Worm (Caenorhabditis elegans) whole organism, young adult: Measurements from ENCODE around the gene C47G2.4.
A peak's percentile ranks its signal among the peaks of the same experiment; 100 is the strongest.

Experiments
- C17E4.6 ChIP-seq: fragments of 200-800 bp; sonication (Bioruptor generic); IDR thresholded peaks from 2 replicates; pipeline ENCODE4 v1.3.6; 2022; ENCODE audit warnings: missing genetic modification reagents, missing genetic modification characterization, missing compliant biosample characterization
- F55B11.4 ChIP-seq: sonication (generic microtip); optimal IDR thresholded peaks from 2 replicates; lab custom pipeline; 2016; ENCODE audit warnings: missing compliant biosample characterization, missing genetic modification characterization, borderline replicate concordance; ENCODE audit not compliant: insufficient read depth
- F57A8.1 ChIP-seq: fragments of 200-800 bp; sonication (Bioruptor generic); optimal IDR thresholded peaks from 2 replicates; lab custom pipeline; 2018; ENCODE audit warnings: mild to moderate bottlenecking, missing genetic modification characterization, moderate library complexity, missing compliant biosample characterization
- Y53F4B.3 ChIP-seq: fragments of 200-800 bp; sonication (Bioruptor generic); IDR thresholded peaks from 2 replicates; pipeline ENCODE4 v1.3.6; 2022; ENCODE audit warnings: missing genetic modification reagents, missing genetic modification characterization, missing compliant biosample characterization
- Y95B8A.8 ChIP-seq: fragments of 200-800 bp; sonication (Bioruptor generic); IDR thresholded peaks from 2 replicates; pipeline ENCODE4 v1.3.6; 2022; ENCODE audit warnings: missing genetic modification reagents, missing genetic modification characterization, missing compliant biosample characterization
- ama-1 ChIP-seq, 3 experiments: fragments of 150-350 bp in 1 of 3; sonication (generic microtip) in 2 of 3; optimal IDR thresholded peaks; 2 replicates each; lab custom pipeline; 2014 to 2018; ENCODE audit warnings: missing biosample characterization in 2 of 3, missing genetic modification characterization in 2 of 3, missing genetic modification reagents in 2 of 3
- atf-7 ChIP-seq: sonication (generic microtip); optimal IDR thresholded peaks from 2 replicates; lab custom pipeline; 2017; ENCODE audit warnings: mild to moderate bottlenecking, missing genetic modification characterization, missing compliant biosample characterization
- attf-3 ChIP-seq: fragments of 200-800 bp; sonication (Bioruptor generic); conservative IDR thresholded peaks from 2 replicates; pipeline ENCODE4 v1.3.6; 2022; ENCODE audit warnings: missing genetic modification reagents, missing genetic modification characterization, missing compliant biosample characterization
- attf-6 ChIP-seq: fragments of 200-800 bp; sonication (Bioruptor generic); IDR thresholded peaks from 2 replicates; pipeline ENCODE4 v1.3.6; 2022; ENCODE audit warnings: missing genetic modification reagents, missing genetic modification characterization, missing compliant biosample characterization
- ccch-3 ChIP-seq: fragments of 200-800 bp; sonication (Bioruptor generic); optimal IDR thresholded peaks from 2 replicates; lab custom pipeline; 2018; ENCODE audit warnings: mild to moderate bottlenecking, missing genetic modification characterization, missing compliant biosample characterization
- cebp-2 ChIP-seq: fragments of 200-800 bp; sonication (Bioruptor generic); IDR thresholded peaks from 2 replicates; pipeline ENCODE4 v1.3.6; 2022; ENCODE audit warnings: missing genetic modification characterization, missing compliant biosample characterization
- dpl-1 ChIP-seq: fragments of 150-350 bp; optimal IDR thresholded peaks from 2 replicates; lab custom pipeline; 2014; ENCODE audit warnings: missing biosample characterization, missing genetic modification reagents, missing genetic modification characterization
- egl-18 ChIP-seq: fragments of 200-800 bp; sonication (Bioruptor generic); IDR thresholded peaks from 2 replicates; pipeline ENCODE4 v1.3.6; 2022; ENCODE audit warnings: missing genetic modification reagents, missing genetic modification characterization, missing compliant biosample characterization
- egrh-3 ChIP-seq: fragments of 200-800 bp; sonication (Bioruptor generic); IDR thresholded peaks from 2 replicates; pipeline ENCODE4 v1.3.6; 2022; ENCODE audit warnings: missing genetic modification reagents, missing genetic modification characterization, missing compliant biosample characterization
- gei-17 ChIP-seq: fragments of 200-800 bp; sonication (Bioruptor generic); optimal IDR thresholded peaks from 2 replicates; lab custom pipeline; 2018; ENCODE audit warnings: mild to moderate bottlenecking, missing genetic modification characterization, missing compliant biosample characterization
- him-1 ChIP-seq: sonication (generic microtip); optimal IDR thresholded peaks from 2 replicates; lab custom pipeline; 2016; ENCODE audit warnings: missing genotype, missing genetic modification reagents, missing genetic modification characterization, missing compliant biosample characterization
- hmg-1.2 ChIP-seq: fragments of 200-800 bp; sonication (Bioruptor generic); IDR thresholded peaks from 2 replicates; pipeline ENCODE4 v1.3.6; 2022; ENCODE audit warnings: missing genetic modification reagents, missing genetic modification characterization, missing compliant biosample characterization
- let-526 ChIP-seq: fragments of 200-800 bp; sonication (Bioruptor generic); IDR thresholded peaks from 2 replicates; pipeline ENCODE4 v1.3.6; 2022; ENCODE audit warnings: missing genetic modification reagents, missing genetic modification characterization, missing compliant biosample characterization
- lin-35 ChIP-seq, 3 experiments: fragments of 150-350 bp in 2 of 3; sonication (generic microtip) in 1 of 3; optimal IDR thresholded peaks; 2 replicates each; lab custom pipeline; 2014 to 2018; ENCODE audit warnings: missing biosample characterization in 3 of 3, missing genetic modification characterization in 3 of 3, missing genetic modification reagents in 3 of 3
- lin-54 ChIP-seq: fragments of 200-800 bp; sonication (Bioruptor generic); optimal IDR thresholded peaks from 2 replicates; lab custom pipeline; 2018; ENCODE audit warnings: mild to moderate bottlenecking, missing genetic modification characterization, missing compliant biosample characterization
- lir-1 ChIP-seq: fragments of 200-800 bp; sonication (Bioruptor generic); conservative IDR thresholded peaks from 2 replicates; pipeline ENCODE4 v1.3.6; 2022; ENCODE audit warnings: missing genetic modification reagents, missing genetic modification characterization, missing compliant biosample characterization
- lsy-27 ChIP-seq: sonication (generic microtip); optimal IDR thresholded peaks from 2 replicates; lab custom pipeline; 2017; ENCODE audit warnings: missing genetic modification characterization, mild to moderate bottlenecking, missing compliant biosample characterization, antibody characterized with exemption, missing genotype, borderline replicate concordance; ENCODE audit not compliant: insufficient read depth
- mcd-1 ChIP-seq: fragments of 200-800 bp; sonication (Bioruptor generic); IDR thresholded peaks from 2 replicates; pipeline ENCODE4 v1.3.6; 2022; ENCODE audit warnings: missing genetic modification reagents, missing genetic modification characterization, missing compliant biosample characterization
- mes-4 ChIP-seq: sonication (generic microtip); optimal IDR thresholded peaks from 2 replicates; lab custom pipeline; 2016; ENCODE audit warnings: missing genotype, missing genetic modification characterization, missing compliant biosample characterization
- nfya-1 ChIP-seq: sonication (generic microtip); optimal IDR thresholded peaks from 2 replicates; lab custom pipeline; 2017; ENCODE audit warnings: antibody characterized with exemption, missing compliant biosample characterization, missing genetic modification characterization, borderline replicate concordance; ENCODE audit not compliant: insufficient read depth
- nfya-2 ChIP-seq: fragments of 200-800 bp; sonication (Bioruptor generic); IDR thresholded peaks from 2 replicates; pipeline ENCODE4 v1.3.6; 2022; ENCODE audit warnings: missing genetic modification reagents, missing genetic modification characterization, missing compliant biosample characterization
- pbrm-1 ChIP-seq: fragments of 200-800 bp; sonication (Bioruptor generic); IDR thresholded peaks from 2 replicates; pipeline ENCODE4 v1.3.6; 2022; ENCODE audit warnings: missing genetic modification reagents, missing genetic modification characterization, missing compliant biosample characterization
- rec-8 ChIP-seq, 2 experiments: sonication (generic microtip); optimal IDR thresholded peaks; 2 replicates each; lab custom pipeline; 2016; ENCODE audit warnings: mild to moderate bottlenecking in 2 of 2, missing genetic modification characterization in 2 of 2, missing genetic modification reagents in 2 of 2, missing genotype in 2 of 2, missing biosample characterization in 1 of 2, missing compliant biosample characterization in 1 of 2, moderate library complexity in 1 of 2
- repo-1 ChIP-seq: sonication (generic microtip); optimal IDR thresholded peaks from 2 replicates; lab custom pipeline; 2017; ENCODE audit warnings: mild to moderate bottlenecking, missing genetic modification characterization, missing compliant biosample characterization
- sdz-38 ChIP-seq: sonication (generic microtip); optimal IDR thresholded peaks from 2 replicates; lab custom pipeline; 2016; ENCODE audit warnings: missing genotype, missing genetic modification characterization, missing compliant biosample characterization
- snpc-1.3 ChIP-seq: sonication (generic microtip); optimal IDR thresholded peaks from 2 replicates; lab custom pipeline; 2017; ENCODE audit warnings: missing genetic modification characterization, mild to moderate bottlenecking, missing compliant biosample characterization, antibody characterized with exemption, moderate library complexity, missing genotype, missing genetic modification reagents; ENCODE audit not compliant: insufficient read depth
- snpc-3.4 ChIP-seq: sonication (generic microtip); optimal IDR thresholded peaks from 2 replicates; lab custom pipeline; 2017; ENCODE audit warnings: missing genetic modification characterization, mild to moderate bottlenecking, missing compliant biosample characterization, antibody characterized with exemption, moderate library complexity, missing genotype, missing genetic modification reagents
- snpc-4 ChIP-seq, 5 experiments: fragments of 150-350 bp in 1 of 5; sonication (generic microtip) in 4 of 5; optimal IDR thresholded peaks; 2 replicates each; lab custom pipeline; 2014 to 2018; ENCODE audit warnings: missing genetic modification characterization in 5 of 5, missing biosample characterization in 3 of 5, antibody characterized with exemption in 2 of 5, mild to moderate bottlenecking in 2 of 5, missing compliant biosample characterization in 2 of 5, missing genotype in 2 of 5, moderate library complexity in 2 of 5, missing genetic modification reagents in 1 of 5
- unc-130 ChIP-seq: sonication (generic microtip); optimal IDR thresholded peaks from 2 replicates; lab custom pipeline; 2016; ENCODE audit warnings: missing genetic modification reagents, missing genetic modification characterization, missing compliant biosample characterization
- unc-62 ChIP-seq: fragments of 150-350 bp; optimal IDR thresholded peaks from 2 replicates; lab custom pipeline; 2014; ENCODE audit warnings: missing biosample characterization, missing genetic modification reagents, missing genetic modification characterization
- zim-3 ChIP-seq: sonication (generic microtip); optimal IDR thresholded peaks from 2 replicates; lab custom pipeline; 2017; ENCODE audit warnings: mild to moderate bottlenecking, missing genetic modification characterization, moderate library complexity, missing compliant biosample characterization
- ztf-18 ChIP-seq: sonication (generic microtip); optimal IDR thresholded peaks from 2 replicates; lab custom pipeline; 2016; ENCODE audit warnings: missing genotype, mild to moderate bottlenecking, missing genetic modification characterization, missing compliant biosample characterization
- ztf-25 ChIP-seq: fragments of 200-800 bp; sonication (Bioruptor generic); IDR thresholded peaks from 2 replicates; pipeline ENCODE4 v1.3.6; 2022; ENCODE audit warnings: missing genetic modification reagents, missing genetic modification characterization, missing compliant biosample characterization
- ztf-26 ChIP-seq: sonication (generic microtip); optimal IDR thresholded peaks from 2 replicates; lab custom pipeline; 2017; ENCODE audit warnings: missing genetic modification characterization, missing compliant biosample characterization
- ztf-3 ChIP-seq: fragments of 200-800 bp; sonication (Bioruptor generic); optimal IDR thresholded peaks from 2 replicates; lab custom pipeline; 2018; ENCODE audit warnings: mild to moderate bottlenecking, missing genetic modification characterization, missing compliant biosample characterization
- ztf-6 ChIP-seq: fragments of 200-800 bp; sonication (Bioruptor generic); IDR thresholded peaks from 2 replicates; pipeline ENCODE4 v1.3.6; 2022; ENCODE audit warnings: missing genetic modification reagents, missing genetic modification characterization, missing compliant biosample characterization

C47G2.4 gene

DNA sequence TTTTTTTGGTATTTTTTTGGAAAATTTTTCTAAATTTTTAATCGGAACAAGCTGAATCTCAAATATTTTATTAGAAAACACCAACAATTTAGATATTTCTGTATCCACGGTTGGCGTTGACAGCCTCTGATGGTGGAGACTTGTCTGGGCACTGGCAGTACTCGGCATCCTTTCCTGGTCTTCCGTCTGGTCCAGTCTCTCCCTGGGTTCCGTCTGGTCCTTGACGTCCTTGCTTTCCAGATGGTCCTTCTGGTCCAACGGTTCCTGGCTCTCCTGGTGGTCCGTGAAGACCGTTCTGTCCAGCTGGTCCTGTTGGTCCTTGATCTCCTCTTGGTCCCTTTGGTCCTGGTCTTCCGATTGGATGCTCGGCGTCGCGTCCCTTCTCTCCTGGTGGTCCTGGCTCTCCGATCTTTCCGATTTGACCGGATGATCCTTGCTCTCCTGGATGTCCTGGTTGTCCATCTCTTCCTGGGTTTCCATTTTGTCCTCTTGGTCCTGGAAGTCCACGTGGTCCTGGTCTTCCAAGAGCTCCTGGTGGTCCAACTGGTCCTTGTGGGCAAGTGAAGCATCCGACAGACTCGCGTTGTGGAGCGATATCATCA is 43.3 kb upstream of the C47G2.4 start (continued):
- TF ChIP-seq cebp-2 (GFP tag; lab: Robert Waterston, UW) (no peak), pbrm-1 (no peak), zim-3 (no peak), egl-18 (GFP tag; lab: Robert Waterston, UW) (no peak), lir-1 (GFP tag; lab: Robert Waterston, UW) (no peak), sdz-38 (tag; lab: Kevin White, UChicago) (no peak), attf-6 (GFP tag; lab: Robert Waterston, UW) (no peak), mes-4 (tag; lab: Kevin White, UChicago) (no peak), dpl-1 (GFP tag; lab: Kevin White, UChicago) (no peak), Y53F4B.3 (no peak), repo-1 (tag; lab: Kevin White, UChicago) (no peak)

DNA sequence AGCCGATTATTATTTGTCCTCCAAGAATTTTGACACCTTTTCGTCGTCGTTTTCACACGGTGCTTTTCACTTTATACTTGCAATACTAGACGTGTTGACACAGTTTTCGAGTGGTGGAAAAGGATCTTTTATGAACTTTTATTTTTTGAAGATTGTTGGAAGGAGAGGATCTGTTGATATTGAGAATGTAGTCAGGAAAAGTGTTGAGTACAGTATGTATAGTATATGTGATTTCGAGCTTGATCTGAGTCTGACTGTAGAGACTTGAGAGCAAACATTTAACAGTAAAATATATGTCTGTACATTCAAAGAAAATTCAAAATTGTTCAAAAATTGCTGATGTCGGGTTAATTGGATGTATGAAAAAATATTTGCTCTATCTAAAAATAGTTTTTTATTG is 42.8 kb upstream of the C47G2.4 start:
- TF ChIP-seq lin-54 (GFP tag; lab: Kevin White, UChicago), result no peak

DNA sequence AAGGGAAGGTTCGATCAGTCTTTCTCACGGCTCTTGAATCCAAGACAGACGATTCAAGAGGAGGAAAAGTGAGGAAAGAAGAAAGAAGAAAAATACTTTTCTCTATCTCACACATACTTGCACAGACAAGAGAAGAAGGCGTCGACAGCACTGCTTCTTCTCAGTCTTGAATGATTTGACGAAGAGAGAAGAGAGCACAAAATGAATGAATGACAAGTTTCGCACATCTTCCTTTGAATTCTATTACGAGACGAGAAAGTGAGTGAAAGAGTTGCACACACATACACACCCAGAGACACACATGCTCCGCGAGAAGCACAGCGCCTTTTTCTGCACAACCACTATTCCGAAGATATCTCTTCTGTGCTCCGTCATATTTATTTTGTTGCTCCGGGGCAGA is 42.3 kb upstream of the C47G2.4 start:
- TF ChIP-seq rec-8 (tag; optimal IDR thresholded peaks at IDR 0.05; lab: Kevin White, UChicago) (no peak), repo-1 (tag; lab: Kevin White, UChicago) (no peak), unc-130 (GFP tag; lab: Kevin White, UChicago) (no peak), snpc-4 (GFP tag; optimal IDR thresholded peaks at IDR 0.05; lab: Kevin White, UChicago) (no peak), snpc-4 (tag; optimal IDR thresholded peaks at IDR 0.05; lab: Kevin White, UChicago) (no peak), hmg-1.2 (GFP tag; lab: Robert Waterston, UW) (no peak), ama-1 (optimal IDR thresholded peaks at IDR 0.05; lab: Kevin White, UChicago) (no peak), ama-1 (GFP tag; optimal IDR thresholded peaks at IDR 0.05; lab: Kevin White, UChicago) (no peak), gei-17 (no peak), ztf-3 (no peak), snpc-3.4 (no peak), F57A8.1 (GFP tag; lab: Kevin White, UChicago) (no peak), mcd-1 (no peak), ztf-25 (GFP tag; lab: Robert Waterston, UW) (no peak), lin-35 (GFP tag; optimal IDR thresholded peaks at IDR 0.05; lab: Kevin White, UChicago) (no peak)

DNA sequence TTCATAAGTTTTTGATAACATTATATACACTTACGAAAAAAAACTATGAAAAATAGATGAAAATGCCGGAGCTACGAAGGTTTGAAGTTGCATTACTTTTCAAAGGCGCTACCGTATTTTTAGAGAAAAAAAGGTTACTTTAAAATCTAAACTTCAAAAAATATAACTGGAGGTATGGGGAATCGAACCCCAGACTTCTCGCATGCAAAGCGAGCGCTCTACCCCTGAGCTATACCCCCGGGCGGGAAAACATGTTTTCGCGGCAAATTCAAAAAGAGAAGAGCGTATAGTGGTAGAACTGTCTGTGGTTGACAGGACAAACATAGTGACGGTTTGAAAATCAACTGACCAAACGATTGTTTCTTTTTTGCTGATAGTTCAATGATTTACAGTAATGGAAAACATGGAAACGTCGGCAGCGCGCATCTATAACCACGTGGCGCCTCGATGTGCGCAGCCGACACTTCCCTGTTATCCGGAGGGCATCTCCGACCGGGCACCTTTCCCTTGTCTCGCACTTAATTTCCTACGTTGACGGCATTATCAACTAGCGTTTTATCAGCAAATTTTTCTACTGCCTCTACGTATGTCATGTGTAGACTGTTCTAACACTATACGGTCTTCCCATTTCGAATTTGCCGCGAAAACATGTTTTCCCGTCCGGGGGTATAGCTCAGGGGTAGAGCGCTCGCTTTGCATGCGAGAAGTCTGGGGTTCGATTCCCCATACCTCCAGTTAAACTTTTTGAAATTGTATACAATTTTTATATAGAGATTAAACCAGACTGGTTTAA is 40.6 kb upstream of the C47G2.4 start:
- TF ChIP-seq ztf-6 (GFP tag; lab: Robert Waterston, UW) (no peak), C17E4.6 (no peak), F55B11.4 (no peak), attf-3 (GFP tag; lab: Robert Waterston, UW) (no peak), gei-17 (no peak), unc-62 (GFP tag; lab: Kevin White, UChicago) (no peak), lsy-27 (tag; lab: Kevin White, UChicago) (no peak), lir-1 (GFP tag; lab: Robert Waterston, UW) (no peak), nfya-1 (tag; lab: Kevin White, UChicago) (no peak), egrh-3 (no peak), ztf-18 (tag; lab: Kevin White, UChicago) (peak; percentile 22), let-526 (GFP tag; lab: Robert Waterston, UW) (no peak), him-1 (tag; lab: Kevin White, UChicago) (no peak), nfya-2 (GFP tag; lab: Robert Waterston, UW) (no peak), snpc-1.3 (peak; percentile 61), sdz-38 (tag; lab: Kevin White, UChicago) (no peak), ccch-3 (GFP tag; lab: Kevin White, UChicago) (no peak), Y95B8A.8 (no peak), atf-7 (tag; lab: Kevin White, UChicago) (no peak), ztf-26 (peak; percentile 26)
